Fruit fly (Drosophila melanogaster) whole organism, embryonic: ENCODE results near the gene CG5500.

Experiments used
- Abd-B ChIP-seq: fragments of 200-800 bp; sonication (Bioruptor generic); optimal IDR thresholded peaks from 2 replicates; lab custom pipeline; 2018; ENCODE audit warnings: missing biosample characterization, mild to moderate bottlenecking, missing genetic modification characterization, moderate library complexity
- Antp ChIP-seq: fragments of 200-800 bp; sonication (Bioruptor generic); optimal IDR thresholded peaks from 3 replicates; lab custom pipeline; 2016; ENCODE audit warnings: missing biosample characterization, missing genetic modification characterization
- Atf6 ChIP-seq: fragments of 200-800 bp; sonication (Bioruptor generic); IDR thresholded peaks from 2 replicates; pipeline ENCODE4 v1.3.6; 2022; ENCODE audit warnings: missing biosample characterization, missing genetic modification characterization
- BEAF-32 ChIP-seq: fragments of 200-800 bp; sonication (Bioruptor generic); optimal IDR thresholded peaks from 3 replicates; lab custom pipeline; 2017; ENCODE audit warnings: missing biosample characterization, missing genetic modification characterization, mild to moderate bottlenecking, moderate library complexity, missing genetic modification reagents
- CG10147 ChIP-seq: fragments of 200-800 bp; sonication (Bioruptor generic); optimal IDR thresholded peaks from 2 replicates; lab custom pipeline; 2019; ENCODE audit warnings: missing biosample characterization, mild to moderate bottlenecking, missing genetic modification characterization, moderate library complexity
- CG10959 ChIP-seq: fragments of 200-800 bp; sonication (Bioruptor generic); IDR thresholded peaks from 2 replicates; pipeline ENCODE4 v1.3.6; 2022; ENCODE audit warnings: missing biosample characterization, missing genetic modification characterization
- CG11085 ChIP-seq: fragments of 200-800 bp; sonication (Bioruptor generic); IDR thresholded peaks from 2 replicates; pipeline ENCODE4 v1.3.6; 2022; ENCODE audit warnings: missing biosample characterization, missing genetic modification characterization
- CG12071 ChIP-seq: fragments of 200-800 bp; sonication (Bioruptor generic); optimal IDR thresholded peaks from 3 replicates; lab custom pipeline; 2018; ENCODE audit warnings: missing biosample characterization, mild to moderate bottlenecking, missing genetic modification characterization
- CG12299 ChIP-seq: fragments of 200-800 bp; sonication (Bioruptor generic); optimal IDR thresholded peaks from 2 replicates; lab custom pipeline; 2018; ENCODE audit warnings: missing biosample characterization, mild to moderate bottlenecking, missing genetic modification characterization
- CG12391 ChIP-seq: fragments of 200-800 bp; sonication (Bioruptor generic); optimal IDR thresholded peaks from 3 replicates; lab custom pipeline; 2018; ENCODE audit warnings: missing biosample characterization, mild to moderate bottlenecking, missing genetic modification characterization, moderate library complexity
- CG13123 ChIP-seq: fragments of 200-800 bp; sonication (Bioruptor generic); optimal IDR thresholded peaks from 2 replicates; lab custom pipeline; 2016; ENCODE audit warnings: missing biosample characterization, missing genetic modification characterization
- CG15514 ChIP-seq: fragments of 200-800 bp; sonication (Bioruptor generic); optimal IDR thresholded peaks from 3 replicates; lab custom pipeline; 2017; ENCODE audit warnings: missing biosample characterization, missing genetic modification characterization, mild to moderate bottlenecking, moderate library complexity, missing genetic modification reagents
- CG1602 ChIP-seq: fragments of 200-800 bp; sonication (Bioruptor generic); optimal IDR thresholded peaks from 3 replicates; lab custom pipeline; 2016; ENCODE audit warnings: missing biosample characterization, missing genetic modification characterization
- CG17361 ChIP-seq: fragments of 200-800 bp; sonication (Bioruptor generic); IDR thresholded peaks from 3 replicates; pipeline ENCODE4 v1.3.6; 2022; ENCODE audit warnings: missing biosample characterization, missing genetic modification characterization
- CG30431 ChIP-seq: fragments of 200-800 bp; sonication (Bioruptor generic); optimal IDR thresholded peaks from 2 replicates; lab custom pipeline; 2017; ENCODE audit warnings: missing biosample characterization, missing genetic modification characterization
- CG3065 ChIP-seq: fragments of 200-800 bp; sonication (Bioruptor generic); optimal IDR thresholded peaks from 2 replicates; lab custom pipeline; 2016; ENCODE audit warnings: missing biosample characterization, missing genetic modification characterization
- CG31365 ChIP-seq: fragments of 200-800 bp; sonication (Bioruptor generic); optimal IDR thresholded peaks from 2 replicates; lab custom pipeline; 2018; ENCODE audit warnings: missing biosample characterization, mild to moderate bottlenecking, missing genetic modification characterization
- CG4707 ChIP-seq: fragments of 200-800 bp; sonication (Bioruptor generic); optimal IDR thresholded peaks from 2 replicates; lab custom pipeline; 2018; ENCODE audit warnings: missing biosample characterization, mild to moderate bottlenecking, missing genetic modification characterization, moderate library complexity
- CG6272 ChIP-seq: fragments of 200-800 bp; sonication (Bioruptor generic); IDR thresholded peaks from 2 replicates; pipeline ENCODE4 v1.3.6; 2022; ENCODE audit warnings: missing biosample characterization, missing genetic modification characterization
- CrebB ChIP-seq: fragments of 200-800 bp; sonication (Bioruptor generic); optimal IDR thresholded peaks from 3 replicates; lab custom pipeline; 2018; ENCODE audit warnings: missing biosample characterization, mild to moderate bottlenecking, missing genetic modification characterization
- Dp ChIP-seq: fragments of 200-800 bp; sonication (Bioruptor generic); optimal IDR thresholded peaks from 2 replicates; lab custom pipeline; 2018; ENCODE audit warnings: missing biosample characterization, mild to moderate bottlenecking, missing genetic modification characterization, moderate library complexity
- E2f2 ChIP-seq: fragments of 200-800 bp; sonication (Bioruptor generic); IDR thresholded peaks from 2 replicates; pipeline ENCODE4 v1.3.6; 2022; ENCODE audit warnings: missing biosample characterization, missing genetic modification characterization
- HLH4C ChIP-seq: fragments of 200-800 bp; sonication (Bioruptor generic); IDR thresholded peaks from 3 replicates; pipeline ENCODE4 v1.3.6; 2022; ENCODE audit warnings: missing biosample characterization, missing genetic modification characterization; ENCODE audit not compliant: partially characterized antibody
- Hey ChIP-seq: fragments of 200-800 bp; sonication (Bioruptor generic); optimal IDR thresholded peaks from 3 replicates; lab custom pipeline; 2018; ENCODE audit warnings: missing biosample characterization, mild to moderate bottlenecking, missing genetic modification characterization
- HmgD ChIP-seq: fragments of 200-800 bp; sonication (Bioruptor generic); optimal IDR thresholded peaks from 3 replicates; lab custom pipeline; 2016; ENCODE audit warnings: missing biosample characterization, missing genetic modification characterization
- Hr3 ChIP-seq: fragments of 200-800 bp; sonication (Bioruptor generic); optimal IDR thresholded peaks from 3 replicates; lab custom pipeline; 2016; ENCODE audit warnings: missing biosample characterization, missing genetic modification characterization
- Pdp1 ChIP-seq, 2 experiments: fragments of 200-800 bp; sonication (Bioruptor generic); optimal IDR thresholded peaks; 3 replicates each; lab custom pipeline; 2016; ENCODE audit warnings: missing biosample characterization in 2 of 2, missing genetic modification characterization in 2 of 2, mild to moderate bottlenecking in 1 of 2, moderate library complexity in 1 of 2
- Spps ChIP-seq: fragments of 200-800 bp; sonication (Bioruptor generic); optimal IDR thresholded peaks from 2 replicates; lab custom pipeline; 2018; ENCODE audit warnings: missing biosample characterization, mild to moderate bottlenecking, missing genetic modification characterization
- Sry-δ ChIP-seq: fragments of 200-800 bp; sonication (Bioruptor generic); optimal IDR thresholded peaks from 2 replicates; lab custom pipeline; 2016; ENCODE audit warnings: missing biosample characterization, missing genetic modification characterization
- corto ChIP-seq: fragments of 200-800 bp; sonication (Bioruptor generic); optimal IDR thresholded peaks from 2 replicates; lab custom pipeline; 2016; ENCODE audit warnings: missing biosample characterization, mild to moderate bottlenecking, missing genetic modification characterization, moderate library complexity
- dimm ChIP-seq: fragments of 200-800 bp; sonication (Bioruptor generic); IDR thresholded peaks from 2 replicates; pipeline ENCODE4 v1.3.6; 2022; ENCODE audit warnings: missing biosample characterization, missing genetic modification characterization
- disco-r ChIP-seq: fragments of 200-800 bp; sonication (Bioruptor generic); optimal IDR thresholded peaks from 2 replicates; lab custom pipeline; 2016; ENCODE audit warnings: missing biosample characterization, missing genetic modification characterization
- fd96Cb ChIP-seq: fragments of 200-800 bp; sonication (Bioruptor generic); optimal IDR thresholded peaks from 2 replicates; lab custom pipeline; 2018; ENCODE audit warnings: missing biosample characterization, mild to moderate bottlenecking, missing genetic modification characterization, moderate library complexity
- gcm2 ChIP-seq: fragments of 200-800 bp; sonication (Bioruptor generic); optimal IDR thresholded peaks from 2 replicates; lab custom pipeline; 2016; ENCODE audit warnings: missing biosample characterization, missing genetic modification characterization
- grn ChIP-seq: fragments of 200-800 bp; sonication (Bioruptor generic); optimal IDR thresholded peaks from 3 replicates; lab custom pipeline; 2017; ENCODE audit warnings: missing biosample characterization, missing genetic modification characterization
- h ChIP-seq: fragments of >200 bp; optimal IDR thresholded peaks from 2 replicates; lab custom pipeline; 2017
- inv ChIP-seq: fragments of 200-800 bp; sonication (Bioruptor generic); IDR thresholded peaks from 2 replicates; pipeline ENCODE4 v1.3.6; 2022; ENCODE audit warnings: missing biosample characterization, missing genetic modification characterization; ENCODE audit not compliant: partially characterized antibody
- lilli ChIP-seq: fragments of 200-800 bp; sonication (Bioruptor generic); optimal IDR thresholded peaks from 3 replicates; lab custom pipeline; 2016; ENCODE audit warnings: missing biosample characterization, missing genetic modification characterization
- lov ChIP-seq, 2 experiments: fragments of 200-800 bp in 1 of 2; fragments of >200 bp in 1 of 2; sonication (Bioruptor generic) in 1 of 2; IDR thresholded peaks in 1 of 2; optimal IDR thresholded peaks in 1 of 2; 2 replicates in 1 of 2; 3 replicates in 1 of 2; pipeline versions ENCODE4 v1.3.6 to Lab custom; 2017 to 2022; ENCODE audit warnings: missing biosample characterization in 1 of 2, missing genetic modification characterization in 1 of 2
- nau ChIP-seq: fragments of 200-800 bp; sonication (Bioruptor generic); optimal IDR thresholded peaks from 3 replicates; lab custom pipeline; 2017; ENCODE audit warnings: missing biosample characterization, mild to moderate bottlenecking, missing genetic modification characterization, missing genetic modification reagents
- p53 ChIP-seq: fragments of 200-800 bp; sonication (Bioruptor generic); optimal IDR thresholded peaks from 2 replicates; lab custom pipeline; 2016; ENCODE audit warnings: missing biosample characterization, missing genetic modification characterization
- pan ChIP-seq, 4 experiments: fragments of >200 bp in 3 of 4; fragments of 200-800 bp in 1 of 4; sonication (Bioruptor generic) in 1 of 4; optimal IDR thresholded peaks in 3 of 4; IDR thresholded peaks in 1 of 4; 2 replicates each; pipeline versions ENCODE4 v1.3.6 to Lab custom; 2017 to 2022; ENCODE audit warnings: missing biosample characterization in 2 of 4, missing genetic modification characterization in 2 of 4, mixed read lengths in 1 of 4
- pita ChIP-seq: fragments of 200-800 bp; sonication (Bioruptor generic); optimal IDR thresholded peaks from 2 replicates; lab custom pipeline; 2017; ENCODE audit warnings: missing biosample characterization, mild to moderate bottlenecking, missing genetic modification characterization
- run ChIP-seq: fragments of 200-800 bp; sonication (Bioruptor generic); optimal IDR thresholded peaks from 3 replicates; lab custom pipeline; 2018; ENCODE audit warnings: missing biosample characterization, mild to moderate bottlenecking, missing genetic modification characterization
- schlank ChIP-seq: fragments of 200-800 bp; sonication (Bioruptor generic); optimal IDR thresholded peaks from 2 replicates; lab custom pipeline; 2018; ENCODE audit warnings: missing biosample characterization, mild to moderate bottlenecking, missing genetic modification characterization
- unpg ChIP-seq: fragments of 200-800 bp; sonication (Bioruptor generic); optimal IDR thresholded peaks from 3 replicates; lab custom pipeline; 2018; ENCODE audit warnings: missing biosample characterization, mild to moderate bottlenecking, missing genetic modification characterization, moderate library complexity
- wek ChIP-seq: fragments of 200-800 bp; sonication (Bioruptor generic); optimal IDR thresholded peaks from 3 replicates; lab custom pipeline; 2018; ENCODE audit warnings: missing biosample characterization, mild to moderate bottlenecking, missing genetic modification characterization, moderate library complexity
- z ChIP-seq: fragments of 200-800 bp; sonication (Bioruptor generic); IDR thresholded peaks from 3 replicates; pipeline ENCODE4 v1.3.6; 2022; ENCODE audit warnings: missing biosample characterization, missing genetic modification characterization
- zf30C ChIP-seq: fragments of 200-800 bp; sonication (Bioruptor generic); optimal IDR thresholded peaks from 3 replicates; lab custom pipeline; 2018; ENCODE audit warnings: missing biosample characterization, mild to moderate bottlenecking, missing genetic modification characterization

The CG5500 gene

DNA sequence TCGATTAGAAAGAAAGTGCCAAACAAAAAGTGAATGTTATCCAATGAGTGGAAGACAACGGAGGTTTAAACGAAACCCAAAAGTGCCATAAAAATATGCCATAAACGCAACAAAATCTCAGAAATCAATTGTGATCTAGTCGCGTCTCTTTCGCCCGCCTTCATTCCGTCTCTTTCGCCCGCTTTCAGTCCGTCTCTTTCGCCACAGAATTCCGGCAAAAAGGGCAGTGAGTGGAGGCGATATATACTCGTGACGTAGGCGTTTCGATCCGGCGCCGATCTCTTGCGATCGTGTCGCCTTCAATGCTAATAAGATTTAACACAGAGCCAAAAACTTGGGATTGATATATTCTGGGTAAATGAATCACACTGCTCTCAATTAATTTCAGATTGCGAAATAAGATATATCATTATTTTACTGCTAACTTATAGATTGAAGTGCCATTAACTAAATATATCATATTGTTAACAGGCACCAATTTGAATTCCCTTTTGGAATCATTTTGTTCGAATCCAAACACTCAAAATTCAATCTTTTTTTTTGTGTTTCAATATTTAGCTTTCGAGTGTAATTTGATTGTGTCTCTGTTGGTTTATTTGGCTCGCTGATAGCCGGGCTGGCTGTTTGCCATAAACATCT is 11.8 kb downstream of the CG5500 start (continued):
- TF ChIP-seq fd96Cb (tag; lab: Kevin White, UChicago) (peak; percentile 49), pan (optimal IDR thresholded peaks at IDR 0.05; lab: Kevin White, UChicago) (no peak), pan (GFP tag; optimal IDR thresholded peaks at IDR 0.05 in 1 of 2, IDR thresholded peaks at IDR 0.05 in 1 of 2) (peak in 1 of 2 experiments; percentile 62), CG15514 (no peak), CG10959 (GFP tag; lab: Robert Waterston, UW) (no peak), CG31365 (tag; lab: Kevin White, UChicago) (no peak), lov (optimal IDR thresholded peaks at IDR 0.05; lab: Kevin White, UChicago) (no peak), lov (GFP tag; IDR thresholded peaks at IDR 0.05; lab: Robert Waterston, UW) (no peak), Antp (GFP tag; lab: Kevin White, UChicago) (no peak), z (GFP tag; lab: Robert Waterston, UW) (no peak), inv (no peak), CG3065 (GFP tag; lab: Kevin White, UChicago) (no peak), dimm (GFP tag; lab: Robert Waterston, UW) (no peak), Abd-B (GFP tag; lab: Kevin White, UChicago) (peak; percentile 55), zf30C (GFP tag; lab: Kevin White, UChicago) (no peak), CG12071 (GFP tag; lab: Kevin White, UChicago) (no peak), disco-r (GFP tag; lab: Kevin White, UChicago) (no peak), CG17361 (peak; percentile 68), CG6272 (GFP tag; lab: Robert Waterston, UW) (0 out of 2 replicates have a peak, but pooled peaks have one; percentile 17), p53 (GFP tag; lab: Kevin White, UChicago) (no peak), E2f2 (GFP tag; lab: Robert Waterston, UW) (0 out of 2 replicates have a peak, but pooled peaks have one; percentile 21), unpg (GFP tag; lab: Kevin White, UChicago) (peak; percentile 67), CG30431 (GFP tag; lab: Kevin White, UChicago) (no peak), CG4707 (GFP tag; lab: Kevin White, UChicago) (no peak), CG1602 (GFP tag; lab: Kevin White, UChicago) (peak; percentile 38), Atf6 (GFP tag; lab: Robert Waterston, UW) (peak; percentile 53; the same call in 1 of the 2 replicates), HLH4C (GFP tag; lab: Robert Waterston, UW) (no peak), corto (GFP tag; lab: Kevin White, UChicago) (no peak), CG10147 (GFP tag; lab: Kevin White, UChicago) (no peak), HmgD (no peak), wek (GFP tag; lab: Kevin White, UChicago) (no peak), CG12391 (peak; percentile 57), Spps (tag; lab: Kevin White, UChicago) (no peak), gcm2 (GFP tag; lab: Kevin White, UChicago) (no peak), CrebB (peak; percentile 3), grn (GFP tag; lab: Kevin White, UChicago) (no peak), CG12299 (peak; percentile 31), Dp (no peak), CG13123 (GFP tag; lab: Kevin White, UChicago) (no peak), Hr3 (peak; percentile 21), run (tag; lab: Kevin White, UChicago) (no peak), BEAF-32 (GFP tag; lab: Kevin White, UChicago) (no peak), schlank (no peak), Pdp1 (GFP tag; optimal IDR thresholded peaks at IDR 0.05; lab: Kevin White, UChicago) (peak; percentile 29 to 34), Sry-δ (GFP tag; lab: Kevin White, UChicago) (no peak), nau (no peak), Hey (tag; lab: Kevin White, UChicago) (no peak), lilli (GFP tag; lab: Kevin White, UChicago) (peak; percentile 46), pita (GFP tag; lab: Kevin White, UChicago) (no peak), CG11085 (no peak), h (no peak)
